Fruit fly (Drosophila melanogaster) S2 (cell line): ENCODE data around the gene Inx3.

Experiments
- CG8478 ChIP-seq: fragments of >200 bp; optimal IDR thresholded peaks from 2 replicates; lab custom pipeline; 2018
- CTCF ChIP-seq, 2 experiments: fragments of >200 bp; optimal IDR thresholded peaks; 2 replicates each; lab custom pipeline; 2018

DNA sequence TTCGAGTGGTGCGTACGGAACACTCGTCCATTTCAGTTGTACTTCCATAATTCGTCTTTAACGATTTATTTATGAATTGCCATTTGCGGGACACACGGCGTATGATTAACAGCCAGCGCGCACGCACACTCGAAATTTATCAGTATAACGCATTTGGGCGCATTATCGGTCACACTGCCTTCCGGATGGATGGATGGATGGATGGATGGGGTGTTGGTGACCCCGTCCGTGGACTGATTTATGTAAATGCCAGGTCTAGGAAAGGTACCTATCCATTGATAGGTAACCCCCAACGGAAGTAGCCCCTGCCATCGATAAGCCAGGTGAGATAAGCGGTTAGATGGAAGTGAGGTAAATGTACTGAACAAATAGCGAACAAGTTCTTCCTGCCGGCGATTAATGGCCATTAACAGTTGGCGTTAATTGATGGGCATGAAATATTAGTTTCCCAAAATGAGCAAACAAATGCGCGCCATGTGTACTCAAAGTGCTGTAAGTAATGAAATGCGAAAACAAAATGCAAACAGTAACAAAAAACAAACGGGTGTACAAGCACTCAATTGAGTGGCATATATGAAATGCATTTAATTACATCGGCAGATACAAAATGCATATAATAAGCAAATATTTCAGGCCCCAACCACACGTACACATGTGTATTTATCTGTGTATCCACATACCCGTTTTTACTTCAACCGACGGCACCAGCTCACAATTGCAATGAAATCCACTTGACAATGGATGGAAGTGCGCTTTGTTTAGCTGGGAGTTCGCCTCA lies 10.4 kb downstream of the Inx3 start:
- TF ChIP-seq CG8478 (lab: Kevin White, UChicago) (no peak), CTCF (optimal IDR thresholded peaks at IDR 0.05; lab: Kevin White, UChicago) (no peak)
